Fruit fly (Drosophila melanogaster) whole organism: ENCODE results near the gene tctn.

ENCODE experiments used
- CG8478 ChIP-seq: fragments of >200 bp; optimal IDR thresholded peaks from 2 replicates; lab custom pipeline; 2018; ENCODE audit warnings: inconsistent platforms
- Dll ChIP-seq: fragments of >200 bp; optimal IDR thresholded peaks from 2 replicates; lab custom pipeline; 2017
- EcR ChIP-seq, 2 experiments: fragments of >200 bp; optimal IDR thresholded peaks; 2 replicates each; lab custom pipeline; 2017; ENCODE audit warnings: missing biosample characterization in 2 of 2, missing genetic modification characterization in 2 of 2, missing genetic modification reagents in 2 of 2
- pan ChIP-seq: fragments of >200 bp; optimal IDR thresholded peaks from 2 replicates; lab custom pipeline; 2017
- psq ChIP-seq: fragments of >200 bp; optimal IDR thresholded peaks from 2 replicates; lab custom pipeline; 2017
- usp ChIP-seq: fragments of >200 bp; optimal IDR thresholded peaks from 2 replicates; lab custom pipeline; 2017; ENCODE audit warnings: missing biosample characterization, missing genetic modification characterization, mixed read lengths

Gene tctn

DNA sequence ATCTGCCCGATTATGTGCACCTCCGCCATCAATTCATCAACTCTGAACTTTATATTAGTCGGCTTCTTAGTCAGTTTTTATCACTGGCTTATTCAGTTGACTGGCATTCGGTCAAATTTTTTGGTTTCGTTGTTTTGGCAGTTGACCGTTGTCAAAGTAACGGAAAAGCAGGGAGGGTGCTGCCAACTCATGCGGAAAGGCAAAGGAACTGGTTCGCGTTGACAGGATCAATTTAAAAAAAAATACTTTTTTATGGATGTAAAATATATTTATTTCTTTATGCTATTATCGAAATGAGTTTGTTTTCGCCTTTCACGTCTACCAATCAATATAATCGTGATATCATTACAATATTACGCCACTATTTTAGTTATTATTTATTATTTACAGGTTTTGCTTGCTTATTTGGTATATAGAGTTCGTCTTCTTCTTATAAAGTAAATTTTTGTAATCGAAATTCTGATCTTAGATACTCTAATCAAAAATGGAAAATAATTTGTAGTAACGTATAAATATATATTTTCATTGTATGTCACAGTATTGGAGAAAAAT, at the start of gene tctn, which contains the start of the genes B9d2 and CG9222:
Gene tctn, minus strand, starts transcription at position 130 of the 552 bp plus-strand sequence.
Gene B9d2, minus strand, starts transcription at position 130 of the 552 bp plus-strand sequence.
Gene CG9222, plus strand, starts transcription at position 502 of the 552 bp plus-strand sequence.
- no peak for TF ChIP-seq EcR (GFP tag; optimal IDR thresholded peaks at IDR 0.05; lab: Kevin White, UChicago)
- TF ChIP-seq Dll = no peak
- no peak for TF ChIP-seq pan

- TF ChIP-seq EcR (GFP tag; optimal IDR thresholded peaks at IDR 0.05; lab: Kevin White, UChicago) (no peak), usp (GFP tag; lab: Kevin White, UChicago) (no peak), pan (no peak), psq (no peak), Dll (no peak), CG8478 (lab: Kevin White, UChicago) (no peak)
Measured at dm6 chr2L:6179990-6180389, 49.5 kb upstream of the tctn start.

dm6 chr2L:6178740-6179633, 48.5 kb upstream of the tctn start, which contains the start of gene smal:
Gene smal, plus strand, starts transcription at chr2L:6179133.
- TF ChIP-seq CG8478 (lab: Kevin White, UChicago) (no peak), EcR (GFP tag; optimal IDR thresholded peaks at IDR 0.05; lab: Kevin White, UChicago) (no peak), Dll (peak; percentile 3)

DNA sequence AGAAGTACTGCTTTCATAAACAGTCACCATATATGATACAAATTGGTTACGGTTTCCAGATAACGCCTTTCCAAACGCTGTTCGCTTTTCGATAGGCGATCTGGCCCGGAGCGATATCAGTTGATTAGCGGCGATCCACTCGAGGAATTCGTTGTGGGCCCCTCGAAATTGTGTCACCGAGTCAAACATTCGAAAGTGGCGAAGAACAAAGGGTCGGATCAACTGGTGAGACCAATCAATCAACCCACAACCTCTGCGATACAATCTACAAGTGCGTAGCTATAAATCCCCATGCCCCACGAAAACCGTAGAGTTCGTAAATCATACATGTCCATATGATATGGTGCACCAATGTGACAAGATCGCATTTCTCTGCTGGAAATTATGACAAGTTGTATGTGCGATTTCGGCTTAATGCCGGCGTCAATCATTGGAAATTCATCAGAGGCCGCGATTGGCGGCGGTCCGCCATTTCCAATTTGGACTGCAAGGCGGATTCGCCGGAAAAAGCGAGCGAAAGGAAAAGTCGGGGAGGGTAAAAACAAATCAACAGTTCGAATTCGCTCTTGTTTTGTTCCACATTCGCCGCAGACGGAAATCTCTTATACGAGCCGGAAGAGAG, 47.8 kb upstream of the tctn start:
- TF ChIP-seq pan = no peak
- no peak for TF ChIP-seq usp (GFP tag; lab: Kevin White, UChicago)
- TF ChIP-seq CG8478 (lab: Kevin White, UChicago) = no peak
- TF ChIP-seq psq = no peak
- TF ChIP-seq EcR (GFP tag; optimal IDR thresholded peaks at IDR 0.05; lab: Kevin White, UChicago) = no peak
- TF ChIP-seq Dll = no peak

DNA sequence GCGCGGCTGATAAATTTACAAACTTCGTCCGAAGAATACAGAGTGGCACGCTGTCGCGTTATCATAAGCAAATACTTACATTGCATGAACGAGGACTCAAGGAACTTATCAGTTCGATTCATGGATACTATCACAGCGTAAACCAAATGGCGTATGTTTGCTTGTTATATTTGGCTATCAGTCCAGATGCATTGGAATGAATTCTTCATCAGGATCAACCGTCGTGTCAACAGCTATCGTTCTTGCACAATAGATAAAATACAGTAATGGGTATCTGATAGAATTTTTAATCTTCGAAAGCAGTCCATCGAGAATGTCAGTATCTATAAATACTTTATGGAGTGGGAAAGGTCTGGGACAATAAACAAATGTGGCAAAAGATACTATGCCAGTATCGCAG, 46.7 kb upstream of the tctn start:
- TF ChIP-seq Dll (no peak), usp (GFP tag; lab: Kevin White, UChicago) (no peak), pan (no peak), CG8478 (lab: Kevin White, UChicago) (no peak), psq (no peak), EcR (GFP tag; optimal IDR thresholded peaks at IDR 0.05; lab: Kevin White, UChicago) (no peak)

DNA sequence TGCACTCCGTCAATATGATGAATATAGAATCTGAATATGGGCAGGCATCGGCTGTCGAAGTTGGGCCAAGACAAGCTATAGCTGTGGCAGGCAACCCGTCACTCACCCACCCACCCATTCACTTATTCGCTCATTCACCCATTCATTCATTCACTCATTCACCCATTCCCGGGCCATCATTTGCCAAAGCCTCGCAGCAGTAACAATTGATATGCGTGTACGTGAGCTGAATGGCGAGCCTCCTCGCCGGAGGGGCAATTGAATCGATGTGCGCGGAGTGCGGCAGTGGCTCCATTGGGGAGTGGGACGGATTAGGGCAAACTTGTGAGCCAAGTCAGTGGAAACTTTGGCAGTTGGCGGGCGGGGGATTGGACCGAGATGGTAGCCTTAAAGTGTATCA, 46.0 kb upstream of the tctn start:
- TF ChIP-seq usp (GFP tag; lab: Kevin White, UChicago) (no peak), Dll (no peak), EcR (GFP tag; optimal IDR thresholded peaks at IDR 0.05; lab: Kevin White, UChicago) (no peak), CG8478 (lab: Kevin White, UChicago) (no peak), psq (no peak), pan (no peak)

dm6 chr2L:6172996-6173395, 42.5 kb upstream of the tctn start:
- TF ChIP-seq psq = no peak
- no peak for TF ChIP-seq pan
- no peak for TF ChIP-seq usp (GFP tag; lab: Kevin White, UChicago)
- no peak for TF ChIP-seq CG8478 (lab: Kevin White, UChicago)
- TF ChIP-seq Dll = no peak
- TF ChIP-seq EcR (GFP tag; optimal IDR thresholded peaks at IDR 0.05; lab: Kevin White, UChicago) = no peak

DNA sequence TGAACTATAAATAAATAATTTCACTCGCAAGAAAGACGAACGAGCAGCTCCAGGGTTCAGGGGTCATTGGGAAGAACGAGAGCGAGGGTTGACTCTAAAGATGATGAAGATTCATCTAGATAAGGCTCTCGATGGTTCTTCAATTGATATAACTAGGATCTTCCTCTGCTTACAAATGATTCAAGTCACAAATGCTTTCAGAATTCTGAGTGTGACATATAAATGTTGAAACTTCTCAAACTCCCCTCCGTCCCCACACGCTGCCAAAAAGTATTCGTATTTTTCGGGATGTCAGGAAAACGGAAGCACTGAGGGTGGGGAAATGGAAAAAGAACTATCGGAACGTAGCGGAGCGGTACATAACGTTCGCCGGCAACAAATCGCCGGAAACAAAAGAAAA, 40.7 kb upstream of the tctn start:
- TF ChIP-seq psq = no peak

DNA sequence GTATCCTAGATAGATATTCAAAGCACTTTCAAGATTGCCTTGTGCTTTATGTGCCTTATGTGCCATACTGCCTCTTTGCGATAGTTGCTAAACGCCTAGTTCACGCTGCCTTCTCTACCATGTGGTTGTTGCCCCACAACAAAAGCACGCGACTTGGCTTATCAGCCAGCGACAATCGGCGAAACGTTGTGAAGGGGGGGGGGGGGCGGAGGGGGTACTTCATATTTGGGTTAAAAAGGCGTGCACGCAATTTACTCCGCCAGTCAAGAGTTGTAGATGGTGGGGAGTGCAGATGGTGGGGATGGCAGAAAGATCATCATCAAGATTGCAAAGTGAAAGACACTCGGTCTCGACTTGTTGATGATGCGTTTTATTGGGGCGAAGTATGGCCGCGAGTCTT, 38.7 kb upstream of the tctn start:
- TF ChIP-seq EcR (GFP tag; optimal IDR thresholded peaks at IDR 0.05; lab: Kevin White, UChicago) = no peak
- TF ChIP-seq CG8478 (lab: Kevin White, UChicago) = no peak
- TF ChIP-seq psq = no peak
- no peak for TF ChIP-seq pan
- TF ChIP-seq Dll = no peak
- no peak for TF ChIP-seq usp (GFP tag; lab: Kevin White, UChicago)

dm6 chr2L:6165686-6166085, 35.2 kb upstream of the tctn start:
- TF ChIP-seq psq (no peak), pan (no peak), usp (GFP tag; lab: Kevin White, UChicago) (no peak), EcR (GFP tag; optimal IDR thresholded peaks at IDR 0.05; lab: Kevin White, UChicago) (no peak), CG8478 (lab: Kevin White, UChicago) (no peak), Dll (no peak)

DNA sequence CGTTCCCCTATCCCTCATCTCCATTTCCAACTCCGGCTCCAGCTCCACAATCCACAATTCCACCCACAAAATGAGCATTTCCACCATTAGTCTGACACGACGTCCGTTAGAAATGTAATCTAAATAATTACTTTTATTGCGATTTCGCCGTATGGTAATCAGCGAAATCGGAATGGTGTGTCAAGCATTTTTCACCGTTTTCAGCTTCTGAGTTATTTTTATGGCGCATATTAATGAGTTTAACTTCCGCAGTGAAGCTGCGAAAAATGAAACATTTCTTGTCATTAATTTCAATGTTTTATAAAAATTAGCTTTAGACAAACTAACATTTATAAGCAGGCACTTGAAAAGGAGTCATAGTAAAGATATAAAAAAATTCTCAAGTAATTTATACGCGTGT, 29.6 kb upstream of the tctn start, which contains the start of gene CG13989:
Gene CG13989, plus strand, starts transcription at position 301 of the 400 bp plus-strand sequence.
- TF ChIP-seq psq (no peak), Dll (no peak), usp (GFP tag; lab: Kevin White, UChicago) (no peak), EcR (GFP tag; optimal IDR thresholded peaks at IDR 0.05; lab: Kevin White, UChicago) (no peak), CG8478 (lab: Kevin White, UChicago) (no peak), pan (no peak)

DNA sequence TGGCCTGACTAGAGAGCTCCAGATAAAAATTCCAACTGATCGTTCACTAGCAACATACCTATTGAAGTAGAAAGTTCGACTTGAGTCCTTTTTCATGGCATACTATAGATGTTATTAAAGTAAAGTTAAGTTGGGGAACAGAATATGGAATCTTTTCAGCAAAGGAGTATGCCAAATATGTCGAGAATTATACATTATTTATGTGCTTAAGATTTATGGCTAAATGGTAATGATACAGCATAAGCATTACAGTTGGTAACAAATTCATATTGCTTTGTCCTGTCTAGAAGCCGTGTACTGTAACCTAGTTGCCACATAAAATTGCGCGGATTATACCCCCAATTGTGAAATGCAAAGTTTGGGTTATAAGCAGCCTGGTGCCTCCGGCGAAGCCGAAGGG, 24.6 kb upstream of the tctn start, which contains the start of gene CG31639:
Gene CG31639, minus strand, starts transcription at position 101 of the 400 bp plus-strand sequence.
- TF ChIP-seq psq = no peak
- TF ChIP-seq CG8478 (lab: Kevin White, UChicago) = no peak
- TF ChIP-seq Dll = no peak
- no peak for TF ChIP-seq EcR (GFP tag; optimal IDR thresholded peaks at IDR 0.05; lab: Kevin White, UChicago)
- no peak for TF ChIP-seq pan
- no peak for TF ChIP-seq usp (GFP tag; lab: Kevin White, UChicago)
